Fruit fly (Drosophila melanogaster): ENCODE measurements around the gene KaiR1D.

KaiR1D gene

DNA sequence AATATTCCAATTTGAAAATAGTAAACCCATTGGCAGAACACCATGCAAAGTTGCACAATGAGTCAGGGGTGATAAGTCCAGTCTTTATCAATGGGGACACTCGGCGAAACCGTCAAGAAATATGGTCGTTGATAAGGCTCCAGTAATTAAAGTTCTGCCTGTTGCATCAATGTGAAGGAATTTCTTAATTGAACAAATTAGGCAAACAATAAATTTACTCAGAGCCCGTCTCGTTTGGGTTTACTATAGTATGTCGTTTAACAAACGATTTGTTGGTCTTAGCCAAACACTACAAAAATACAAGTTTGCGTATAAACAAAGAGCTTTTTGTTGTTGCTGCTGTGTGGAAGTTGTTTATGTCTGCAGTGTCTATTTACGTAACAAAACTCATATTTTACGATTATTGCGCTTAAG lies 31.3 kb downstream of the KaiR1D start (continued):
- TF ChIP-seq Nf-YC (tag; optimal IDR thresholded peaks at IDR 0.05) (no peak), Dad (GFP tag; optimal IDR thresholded peaks at IDR 0.05) (no peak), oc (tag; optimal IDR thresholded peaks at IDR 0.05) (peak; percentile 39), Trl (optimal IDR thresholded peaks at IDR 0.05) (no peak), Trl (GFP tag; optimal IDR thresholded peaks at IDR 0.05) (no peak), ttk (GFP tag; IDR thresholded peaks at IDR 0.05) (no peak), CG2889 (GFP tag; IDR thresholded peaks at IDR 0.05) (no peak), ash1 (GFP tag; optimal IDR thresholded peaks at IDR 0.05) (peak; percentile 13), CG17912 (GFP tag; optimal IDR thresholded peaks at IDR 0.05) (no peak), CG10274 (GFP tag; optimal IDR thresholded peaks at IDR 0.05) (no peak), peb (GFP tag; IDR thresholded peaks at IDR 0.05) (no peak), eyg (GFP tag; optimal IDR thresholded peaks at IDR 0.05) (no peak), Fer3 (tag; optimal IDR thresholded peaks at IDR 0.05) (peak; percentile 58), CG10366 (GFP tag; IDR thresholded peaks at IDR 0.05) (no peak), CG43689 (GFP tag; IDR thresholded peaks at IDR 0.05) (no peak), Rx (GFP tag; IDR thresholded peaks at IDR 0.05) (no peak), mirr (GFP tag; optimal IDR thresholded peaks at IDR 0.05) (peak; percentile 81), hth (optimal IDR thresholded peaks at IDR 0.05) (no peak), CG12659 (GFP tag; optimal IDR thresholded peaks at IDR 0.05) (peak; percentile 34), nerfin-1 (tag; optimal IDR thresholded peaks at IDR 0.05) (peak; percentile 39), Poxn (GFP tag; IDR thresholded peaks at IDR 0.05) (no peak), CG3065 (GFP tag; optimal IDR thresholded peaks at IDR 0.05) (no peak), B-H1 (GFP tag; IDR thresholded peaks at IDR 0.05) (no peak; the same call in 2 of the 3 replicates), Blimp-1 (GFP tag; optimal IDR thresholded peaks at IDR 0.05) (peak; percentile 55), CG12769 (tag; optimal IDR thresholded peaks at IDR 0.05) (peak; percentile 83), fd3F (GFP tag; optimal IDR thresholded peaks at IDR 0.05) (peak; percentile 87), tio (GFP tag; optimal IDR thresholded peaks at IDR 0.05) (no peak), CG2678 (tag; optimal IDR thresholded peaks at IDR 0.05) (peak; percentile 66), zfh2 (GFP tag; optimal IDR thresholded peaks at IDR 0.05) (no peak), sna (GFP tag; IDR thresholded peaks at IDR 0.05; ENCODE audit: partially characterized antibody) (no peak), ara (GFP tag; IDR thresholded peaks at IDR 0.05) (peak; percentile 17; the same call in 1 of the 2 replicates), slbo (GFP tag; IDR thresholded peaks at IDR 0.05) (no peak), CG8478 (optimal IDR thresholded peaks at IDR 0.05) (no peak), CG14710 (tag; optimal IDR thresholded peaks at IDR 0.05) (no peak), tap (tag; optimal IDR thresholded peaks at IDR 0.05) (peak; percentile 8), Myb (GFP tag; optimal IDR thresholded peaks at IDR 0.05) (no peak), CG5180 (GFP tag; optimal IDR thresholded peaks at IDR 0.05) (peak; percentile 33), CG11696 (GFP tag; IDR thresholded peaks at IDR 0.05) (no peak), CG10979 (tag; optimal IDR thresholded peaks at IDR 0.05) (no peak), rib (GFP tag; IDR thresholded peaks at IDR 0.05) (no peak), corto (GFP tag; optimal IDR thresholded peaks at IDR 0.05) (no peak), psq (GFP tag; optimal IDR thresholded peaks at IDR 0.05) (no peak), HLHmδ (GFP tag; optimal IDR thresholded peaks at IDR 0.05) (no peak), schlank (tag; optimal IDR thresholded peaks at IDR 0.05) (peak; percentile 63), usp (GFP tag; optimal IDR thresholded peaks at IDR 0.05) (no peak), dm (GFP tag; optimal IDR thresholded peaks at IDR 0.05) (no peak), Chrac-16 (GFP tag; optimal IDR thresholded peaks at IDR 0.05) (no peak), ERR (GFP tag; optimal IDR thresholded peaks at IDR 0.05) (no peak), ind (GFP tag; optimal IDR thresholded peaks at IDR 0.05) (no peak), gt (GFP tag; IDR thresholded peaks at IDR 0.05) (no peak), CG17361 (GFP tag; IDR thresholded peaks at IDR 0.05) (no peak), Dref (GFP tag; IDR thresholded peaks at IDR 0.05) (no peak), pros (GFP tag; optimal IDR thresholded peaks at IDR 0.05) (no peak)

Data from whole organism, embryonic.